Worm (Caenorhabditis elegans): ENCODE measurements around the gene rabr-4.

rabr-4 gene

DNA sequence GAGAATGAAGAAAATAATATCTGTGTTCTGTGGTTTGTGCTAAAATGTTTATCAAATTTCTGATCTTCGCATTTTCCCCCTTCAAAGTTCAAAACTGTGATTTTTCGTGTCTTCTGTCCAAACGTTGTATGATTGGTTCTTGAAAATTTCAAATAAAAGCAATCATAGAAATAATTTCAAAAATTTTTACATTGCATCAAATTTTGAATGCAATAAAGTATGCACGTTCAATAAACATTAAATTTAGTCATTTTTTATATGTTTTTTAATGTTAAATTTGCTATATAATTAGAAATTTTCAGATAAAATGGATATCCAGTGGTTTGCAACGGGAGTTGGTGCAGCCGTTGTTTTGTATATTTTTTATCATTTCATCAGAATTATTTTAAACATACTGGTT is 29.3 kb downstream of the rabr-4 start, which contains the start of gene stdh-2:
stdh-2 (plus strand) TSS at position 301 of the 400 bp plus-strand sequence.
- TF ChIP-seq nhr-237 (tag; optimal IDR thresholded peaks at IDR 0.05) = no peak
- TF ChIP-seq nhr-10 (tag; optimal IDR thresholded peaks at IDR 0.05) = no peak
- no peak for TF ChIP-seq gmeb-1 (tag; optimal IDR thresholded peaks at IDR 0.05)
- TF ChIP-seq snpc-4 (tag; optimal IDR thresholded peaks at IDR 0.05) = no peak
- TF ChIP-seq nhr-129 (tag; optimal IDR thresholded peaks at IDR 0.05) = no peak
- TF ChIP-seq peb-1 (tag; optimal IDR thresholded peaks at IDR 0.05) = no peak
- no peak for TF ChIP-seq fos-1 (tag; optimal IDR thresholded peaks at IDR 0.05)
- TF ChIP-seq nhr-25 (tag; optimal IDR thresholded peaks at IDR 0.05) = no peak
- TF ChIP-seq nhr-12 (tag; optimal IDR thresholded peaks at IDR 0.05) = no peak
- TF ChIP-seq nhr-23 (tag; optimal IDR thresholded peaks at IDR 0.05) = no peak
- TF ChIP-seq elt-1 (tag; optimal IDR thresholded peaks at IDR 0.05) = no peak
- TF ChIP-seq mdl-1 (tag; optimal IDR thresholded peaks at IDR 0.05) = no peak
- TF ChIP-seq elt-3 (tag; optimal IDR thresholded peaks at IDR 0.05) = no peak

- TF ChIP-seq mbf-1 (tag; optimal IDR thresholded peaks at IDR 0.05) (no peak), elt-3 (tag; optimal IDR thresholded peaks at IDR 0.05) (no peak), ztf-1 (GFP tag; conservative IDR thresholded peaks at IDR 0.05) (no peak), mab-5 (tag; optimal IDR thresholded peaks at IDR 0.05) (no peak), nhr-77 (tag; optimal IDR thresholded peaks at IDR 0.05) (no peak), unc-62 (GFP tag; optimal IDR thresholded peaks at IDR 0.05) (no peak), snpc-4 (tag; optimal IDR thresholded peaks at IDR 0.05) (peak; percentile 21), aly-2 (tag; optimal IDR thresholded peaks at IDR 0.05) (no peak), sma-9 (GFP tag; optimal IDR thresholded peaks at IDR 0.05) (peak; percentile 1), sma-9 (tag; optimal IDR thresholded peaks at IDR 0.05) (no peak), F13H6.1 (tag; optimal IDR thresholded peaks at IDR 0.05) (no peak)
These were observed 30.9 kb downstream of the rabr-4 start for ce11 chrV:16225524-16226116.

ce11 chrV:16226581-16226980 is 31.8 kb downstream of the rabr-4 start, which contains the start of gene F11A5.13:
F11A5.13 (minus strand) TSS chrV:16226681.
- no peak for TF ChIP-seq ceh-82 (tag; optimal IDR thresholded peaks at IDR 0.05)
- no peak for TF ChIP-seq lin-13 (GFP tag; optimal IDR thresholded peaks at IDR 0.05)
- no peak for TF ChIP-seq fos-1 (tag; optimal IDR thresholded peaks at IDR 0.05)
- TF ChIP-seq nhr-12 (tag; optimal IDR thresholded peaks at IDR 0.05) = no peak
- TF ChIP-seq unc-62 (GFP tag; optimal IDR thresholded peaks at IDR 0.05) = no peak
- TF ChIP-seq lsy-2 (tag; optimal IDR thresholded peaks at IDR 0.05) = no peak
- TF ChIP-seq sem-4 (tag; optimal IDR thresholded peaks at IDR 0.05) = no peak
- TF ChIP-seq nhr-10 (tag; optimal IDR thresholded peaks at IDR 0.05) = no peak
- TF ChIP-seq mdl-1 (tag; optimal IDR thresholded peaks at IDR 0.05) = no peak
- no peak for TF ChIP-seq sma-9 (GFP tag; optimal IDR thresholded peaks at IDR 0.05)
- TF ChIP-seq sma-9 (tag; optimal IDR thresholded peaks at IDR 0.05) = no peak
- TF ChIP-seq Y55F3AM.14 (GFP tag; optimal IDR thresholded peaks at IDR 0.05) = no peak

- no peak for TF ChIP-seq nhr-23 (tag; optimal IDR thresholded peaks at IDR 0.05)
- TF ChIP-seq ZK546.5 (tag; optimal IDR thresholded peaks at IDR 0.05) = no peak
- no peak for TF ChIP-seq ztf-11 (tag; optimal IDR thresholded peaks at IDR 0.05)
- TF ChIP-seq snpc-4 (tag; optimal IDR thresholded peaks at IDR 0.05) = no peak
- TF ChIP-seq mdl-1 (tag; optimal IDR thresholded peaks at IDR 0.05) = no peak
- TF ChIP-seq egl-27 (tag; optimal IDR thresholded peaks at IDR 0.05) = no peak
- no peak for TF ChIP-seq nhr-11 (tag; optimal IDR thresholded peaks at IDR 0.05)
- TF ChIP-seq alr-1 (tag; optimal IDR thresholded peaks at IDR 0.05) = no peak
- TF ChIP-seq Y55F3AM.14 (GFP tag; optimal IDR thresholded peaks at IDR 0.05) = no peak
- no peak for TF ChIP-seq lin-11 (tag; optimal IDR thresholded peaks at IDR 0.05)
- no peak for TF ChIP-seq nhr-12 (tag; optimal IDR thresholded peaks at IDR 0.05)
- no peak for TF ChIP-seq F13H6.1 (tag; optimal IDR thresholded peaks at IDR 0.05)
- no peak for TF ChIP-seq mbf-1 (tag; optimal IDR thresholded peaks at IDR 0.05)
- no peak for TF ChIP-seq ztf-4 (tag; optimal IDR thresholded peaks at IDR 0.05)
- no peak for TF ChIP-seq nhr-10 (tag; optimal IDR thresholded peaks at IDR 0.05)
- TF ChIP-seq blmp-1 (tag; optimal IDR thresholded peaks at IDR 0.05; ENCODE audit: insufficient read depth) = no peak
These were observed 34.7 kb downstream of the rabr-4 start for ce11 chrV:16229439-16229838.

DNA sequence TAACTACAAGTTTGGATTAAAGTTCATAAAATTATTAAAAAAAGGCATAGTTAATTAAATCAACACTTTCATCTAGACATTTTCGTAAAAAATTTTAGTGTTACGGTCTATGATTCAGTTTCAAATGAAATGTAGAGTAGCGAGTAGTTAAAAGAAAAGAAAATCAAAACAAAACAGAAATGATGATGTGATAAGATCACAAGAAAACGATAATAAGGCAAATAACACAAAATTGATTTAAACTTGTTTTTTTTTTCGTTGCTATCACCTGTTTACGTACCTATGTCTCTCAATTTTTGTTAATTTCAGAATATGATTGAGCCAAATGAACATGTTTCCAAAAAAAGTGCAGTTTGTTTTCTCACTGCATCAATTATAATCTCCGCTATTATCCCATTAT is 35.2 kb downstream of the rabr-4 start, which contains the start of the genes F21H7.2 and F21H7.12:
F21H7.2 (minus strand) TSS at position 101 of the 400 bp plus-strand sequence.
F21H7.12 (plus strand) TSS at position 270 of the 400 bp plus-strand sequence.
- TF ChIP-seq ztf-4 (tag; optimal IDR thresholded peaks at IDR 0.05) (no peak), egl-27 (tag; optimal IDR thresholded peaks at IDR 0.05) (no peak), elt-1 (tag; optimal IDR thresholded peaks at IDR 0.05) (no peak), nhr-25 (tag; optimal IDR thresholded peaks at IDR 0.05) (no peak), peb-1 (tag; optimal IDR thresholded peaks at IDR 0.05) (no peak), Y55F3AM.14 (GFP tag; optimal IDR thresholded peaks at IDR 0.05) (no peak), zag-1 (tag; optimal IDR thresholded peaks at IDR 0.05) (no peak), blmp-1 (tag; optimal IDR thresholded peaks at IDR 0.05; ENCODE audit: insufficient read depth) (no peak), nhr-10 (tag; optimal IDR thresholded peaks at IDR 0.05) (no peak), dmd-4 (tag; optimal IDR thresholded peaks at IDR 0.05) (no peak), snpc-4 (tag; optimal IDR thresholded peaks at IDR 0.05) (no peak), mdl-1 (tag; optimal IDR thresholded peaks at IDR 0.05) (no peak)

Data from whole organism, L2 larva.